Worm (Caenorhabditis elegans) whole organism, L1 larva: ENCODE results near the gene clec-82.
A peak's percentile ranks its signal among the peaks of the same experiment; 100 is the strongest.

Experiments used
- C04F5.9 ChIP-seq: sonication (generic microtip); optimal IDR thresholded peaks from 2 replicates; lab custom pipeline; 2016; ENCODE audit warnings: missing genetic modification characterization, missing compliant biosample characterization
- C34B4.2 ChIP-seq: sonication (generic microtip); optimal IDR thresholded peaks from 2 replicates; lab custom pipeline; 2017; ENCODE audit warnings: mild to moderate bottlenecking, missing genetic modification characterization, missing compliant biosample characterization
- F16B12.6 ChIP-seq: fragments of 150-350 bp; optimal IDR thresholded peaks from 2 replicates; lab custom pipeline; 2014; ENCODE audit warnings: missing biosample characterization, missing genetic modification characterization
- aha-1 ChIP-seq: fragments of 150-350 bp; optimal IDR thresholded peaks from 2 replicates; lab custom pipeline; 2014; ENCODE audit warnings: missing biosample characterization, missing genetic modification characterization
- aly-2 ChIP-seq: fragments of 150-350 bp; optimal IDR thresholded peaks from 2 replicates; lab custom pipeline; 2014; ENCODE audit warnings: missing biosample characterization, missing genetic modification characterization
- ceh-90 ChIP-seq: sonication (generic microtip); optimal IDR thresholded peaks from 2 replicates; lab custom pipeline; 2016; ENCODE audit warnings: missing genetic modification characterization, missing compliant biosample characterization
- ces-1 ChIP-seq: fragments of 150-350 bp; optimal IDR thresholded peaks from 2 replicates; lab custom pipeline; 2014; ENCODE audit warnings: missing biosample characterization, missing genetic modification reagents, missing genetic modification characterization
- dpl-1 ChIP-seq, 3 experiments: fragments of 150-350 bp in 2 of 3; sonication (generic microtip) in 1 of 3; optimal IDR thresholded peaks; 2 replicates each; lab custom pipeline; 2014 to 2017; ENCODE audit warnings: missing biosample characterization in 3 of 3, missing genetic modification characterization in 3 of 3, missing genetic modification reagents in 3 of 3
- dsc-1 ChIP-seq: sonication (generic microtip); optimal IDR thresholded peaks from 2 replicates; lab custom pipeline; 2016; ENCODE audit warnings: mild to moderate bottlenecking, missing genetic modification characterization, missing compliant biosample characterization
- efl-1 ChIP-seq, 4 experiments: fragments of 150-350 bp; optimal IDR thresholded peaks in 3 of 4; peaks in 1 of 4; 1 replicate in 1 of 4; 2 replicates in 3 of 4; lab custom pipeline; 2014; ENCODE audit warnings: missing biosample characterization in 2 of 4, missing genetic modification characterization in 2 of 4, missing genetic modification reagents in 2 of 4
- efl-3 ChIP-seq: fragments of 200-800 bp; sonication (Bioruptor generic); optimal IDR thresholded peaks from 2 replicates; lab custom pipeline; 2018; ENCODE audit warnings: mild to moderate bottlenecking, missing genetic modification characterization, missing compliant biosample characterization
- egl-13 ChIP-seq: sonication (generic microtip); optimal IDR thresholded peaks from 2 replicates; lab custom pipeline; 2016; ENCODE audit warnings: missing genotype, missing genetic modification reagents, missing genetic modification characterization, missing compliant biosample characterization
- egl-27 ChIP-seq, 2 experiments: fragments of 150-350 bp in 1 of 2; sonication (generic microtip); optimal IDR thresholded peaks; 3 replicates each; lab custom pipeline; 2017 to 2018; ENCODE audit warnings: missing biosample characterization in 2 of 2, missing genetic modification characterization in 2 of 2, missing genetic modification reagents in 2 of 2
- elt-2 ChIP-seq: sonication (generic microtip); optimal IDR thresholded peaks from 2 replicates; lab custom pipeline; 2016; ENCODE audit warnings: missing genetic modification characterization, mild to moderate bottlenecking, inconsistent platforms, missing compliant biosample characterization, missing genetic modification reagents
- fkh-10 ChIP-seq: sonication (generic microtip); optimal IDR thresholded peaks from 2 replicates; lab custom pipeline; 2017; ENCODE audit warnings: missing biosample characterization, missing genetic modification reagents, missing genetic modification characterization
- fkh-4 ChIP-seq: sonication (generic microtip); optimal IDR thresholded peaks from 2 replicates; lab custom pipeline; 2016; ENCODE audit warnings: missing compliant biosample characterization, missing genetic modification characterization, borderline replicate concordance
- fkh-8 ChIP-seq: sonication (generic microtip); optimal IDR thresholded peaks from 2 replicates; lab custom pipeline; 2016; ENCODE audit warnings: mild to moderate bottlenecking, missing genetic modification characterization, missing compliant biosample characterization
- fos-1 ChIP-seq: fragments of 150-350 bp; optimal IDR thresholded peaks from 2 replicates; lab custom pipeline; 2014; ENCODE audit warnings: missing biosample characterization, missing genetic modification characterization
- grh-1 ChIP-seq: fragments of 200-800 bp; sonication (Bioruptor generic); IDR thresholded peaks from 2 replicates; pipeline ENCODE4 v1.3.6; 2022; ENCODE audit warnings: missing genetic modification reagents, missing genetic modification characterization, missing compliant biosample characterization
- hlh-4 ChIP-seq: sonication (generic microtip); optimal IDR thresholded peaks from 2 replicates; lab custom pipeline; 2016; ENCODE audit warnings: mild to moderate bottlenecking, missing genetic modification characterization, missing compliant biosample characterization
- jun-1 ChIP-seq: fragments of 150-350 bp; optimal IDR thresholded peaks from 2 replicates; lab custom pipeline; 2014; ENCODE audit warnings: missing biosample characterization, missing genetic modification reagents, missing genetic modification characterization
- lin-13 ChIP-seq: fragments of 150-350 bp; optimal IDR thresholded peaks from 2 replicates; lab custom pipeline; 2014; ENCODE audit warnings: missing biosample characterization, missing genetic modification reagents, missing genetic modification characterization
- lin-15B ChIP-seq: fragments of 150-350 bp; sonication (generic microtip); optimal IDR thresholded peaks from 3 replicates; lab custom pipeline; 2014; ENCODE audit warnings: missing biosample characterization, missing genetic modification characterization
- lin-35 ChIP-seq, 2 experiments: fragments of 150-350 bp; optimal IDR thresholded peaks; 2 replicates each; lab custom pipeline; 2014; ENCODE audit warnings: missing biosample characterization in 2 of 2, missing genetic modification characterization in 2 of 2, missing genetic modification reagents in 2 of 2
- lin-39 ChIP-seq: fragments of 150-350 bp; optimal IDR thresholded peaks from 2 replicates; lab custom pipeline; 2014; ENCODE audit warnings: missing biosample characterization, missing genetic modification reagents, missing genetic modification characterization
- lsy-2 ChIP-seq, 2 experiments: fragments of 150-350 bp; optimal IDR thresholded peaks; 2 replicates each; lab custom pipeline; 2014; ENCODE audit warnings: missing biosample characterization in 2 of 2, missing genetic modification characterization in 2 of 2
- mdl-1 ChIP-seq, 2 experiments: fragments of 150-350 bp; optimal IDR thresholded peaks; 2 replicates each; lab custom pipeline; 2014 to 2017; ENCODE audit warnings: missing biosample characterization in 2 of 2, missing genetic modification characterization in 2 of 2, inconsistent platforms in 1 of 2
- mef-2 ChIP-seq: fragments of 150-350 bp; optimal IDR thresholded peaks from 2 replicates; lab custom pipeline; 2014; ENCODE audit warnings: missing biosample characterization, missing genetic modification characterization
- mep-1 ChIP-seq: fragments of 150-350 bp; optimal IDR thresholded peaks from 2 replicates; lab custom pipeline; 2014; ENCODE audit warnings: missing biosample characterization, missing genetic modification characterization
- nhr-11 ChIP-seq: fragments of 150-350 bp; optimal IDR thresholded peaks from 2 replicates; lab custom pipeline; 2014; ENCODE audit warnings: missing biosample characterization, missing genetic modification characterization
- nhr-12 ChIP-seq: sonication (generic microtip); optimal IDR thresholded peaks from 2 replicates; lab custom pipeline; 2017; ENCODE audit warnings: missing biosample characterization, missing genetic modification characterization
- rnt-1 ChIP-seq: sonication (generic microtip); optimal IDR thresholded peaks from 2 replicates; lab custom pipeline; 2016; ENCODE audit warnings: mild to moderate bottlenecking, missing genetic modification characterization, moderate library complexity, missing compliant biosample characterization
- skn-1 ChIP-seq: fragments of 150-350 bp; optimal IDR thresholded peaks from 2 replicates; lab custom pipeline; 2014; ENCODE audit warnings: missing biosample characterization, missing genetic modification characterization
- sox-4 ChIP-seq: sonication (generic microtip); optimal IDR thresholded peaks from 2 replicates; lab custom pipeline; 2016; ENCODE audit warnings: missing genetic modification characterization, missing compliant biosample characterization
- sptf-1 ChIP-seq: fragments of 150-350 bp; optimal IDR thresholded peaks from 2 replicates; lab custom pipeline; 2014; ENCODE audit warnings: missing biosample characterization, missing genetic modification characterization
- swsn-7 ChIP-seq: sonication (generic microtip); optimal IDR thresholded peaks from 2 replicates; lab custom pipeline; 2016; ENCODE audit warnings: missing genetic modification characterization, missing compliant biosample characterization
- tbx-2 ChIP-seq: sonication (generic microtip); optimal IDR thresholded peaks from 2 replicates; lab custom pipeline; 2016; ENCODE audit warnings: missing genetic modification characterization, missing compliant biosample characterization
- unc-130 ChIP-seq: fragments of 150-350 bp; optimal IDR thresholded peaks from 2 replicates; lab custom pipeline; 2017; ENCODE audit warnings: missing biosample characterization, missing genetic modification characterization, inconsistent platforms
- unc-30 ChIP-seq: sonication (generic microtip); optimal IDR thresholded peaks from 2 replicates; lab custom pipeline; 2017; ENCODE audit warnings: missing biosample characterization, missing genetic modification characterization
- unc-86 ChIP-seq: sonication (generic microtip); optimal IDR thresholded peaks from 2 replicates; lab custom pipeline; 2016; ENCODE audit warnings: missing genetic modification characterization, missing compliant biosample characterization
- vab-15 ChIP-seq: sonication (generic microtip); optimal IDR thresholded peaks from 2 replicates; lab custom pipeline; 2017; ENCODE audit warnings: missing genotype, mild to moderate bottlenecking, missing genetic modification characterization, missing compliant biosample characterization

Gene clec-82

ce11 chrIV:2841260-2841659 is 5.8 kb downstream of the clec-82 start, which contains the start of gene clec-83:
TSS of gene clec-83 (minus strand) at chrIV:2841472.
- TF ChIP-seq nhr-12 (tag; lab: Kevin White, UChicago) (no peak), efl-1 (optimal IDR thresholded peaks at IDR 0.05; lab: Kevin White, UChicago) (no peak), efl-1 (GFP tag; optimal IDR thresholded peaks at IDR 0.05 in 1 of 2; lab: Kevin White, UChicago) (peak in 1 of 2 experiments; percentile 8)

ce11 chrIV:2842162-2842561 is 6.7 kb downstream of the clec-82 start, which contains the start of gene clec-84:
TSS of gene clec-84 (plus strand) at chrIV:2842462.
- no peak for TF ChIP-seq tbx-2 (tag; lab: Kevin White, UChicago)
- TF ChIP-seq lin-15B, result no peak
- no peak for TF ChIP-seq lin-39 (tag; lab: Kevin White, UChicago)
- no peak for TF ChIP-seq hlh-4 (tag; lab: Kevin White, UChicago)
- TF ChIP-seq unc-130 (tag; lab: Kevin White, UChicago), result no peak

- TF ChIP-seq jun-1 (tag; lab: Kevin White, UChicago) (no peak), fos-1 (tag; lab: Kevin White, UChicago) (no peak), egl-13 (tag; lab: Kevin White, UChicago) (no peak), vab-15 (tag; lab: Kevin White, UChicago) (no peak), F16B12.6 (tag; lab: Kevin White, UChicago) (no peak), dsc-1 (no peak), ceh-90 (tag; lab: Kevin White, UChicago) (no peak), swsn-7 (tag; lab: Kevin White, UChicago) (no peak), egl-27 (tag; optimal IDR thresholded peaks at IDR 0.05; lab: Kevin White, UChicago) (no peak), nhr-12 (tag; lab: Kevin White, UChicago) (no peak), fkh-10 (GFP tag; lab: Kevin White, UChicago) (no peak), C34B4.2 (tag; lab: Kevin White, UChicago) (no peak), mdl-1 (tag; optimal IDR thresholded peaks at IDR 0.05; lab: Kevin White, UChicago) (no peak), sox-4 (tag; lab: Kevin White, UChicago) (no peak), nhr-11 (tag; lab: Kevin White, UChicago) (no peak), ces-1 (GFP tag; lab: Kevin White, UChicago) (no peak), C04F5.9 (no peak), aha-1 (tag; lab: Kevin White, UChicago) (no peak), aly-2 (tag; lab: Kevin White, UChicago) (no peak)
These were observed 8.4 kb downstream of the clec-82 start, which contains the start of gene Y54G2A.15 for ce11 chrIV:2843882-2844281. TSS of gene Y54G2A.15 (minus strand) at chrIV:2843982.

ce11 chrIV:2846264-2846663 is 10.8 kb downstream of the clec-82 start, which contains the start of gene Y54G2A.40:
TSS of gene Y54G2A.40 (plus strand) at chrIV:2846476.
- TF ChIP-seq mep-1 (tag; lab: Kevin White, UChicago) (peak; percentile 8), dpl-1 (GFP tag; optimal IDR thresholded peaks at IDR 0.05; lab: Kevin White, UChicago) (peak; percentile 3 to 70 (median 38)), egl-27 (tag; optimal IDR thresholded peaks at IDR 0.05; lab: Kevin White, UChicago) (no peak), ces-1 (GFP tag; lab: Kevin White, UChicago) (no peak), efl-1 (optimal IDR thresholded peaks at IDR 0.05; lab: Kevin White, UChicago) (peak; percentile 58 to 68), efl-1 (GFP tag; optimal IDR thresholded peaks at IDR 0.05 in 1 of 2; lab: Kevin White, UChicago) (peak; percentile 31 to 56), aly-2 (tag; lab: Kevin White, UChicago) (no peak), F16B12.6 (tag; lab: Kevin White, UChicago) (peak; percentile 77), lsy-2 (tag; optimal IDR thresholded peaks at IDR 0.05; lab: Kevin White, UChicago) (peak; percentile 32 to 64), lin-35 (GFP tag; optimal IDR thresholded peaks at IDR 0.05; lab: Kevin White, UChicago) (peak; percentile 29 to 56), fos-1 (tag; lab: Kevin White, UChicago) (no peak)
- TF ChIP-seq, all 84 proteins: peak for 6

- TF ChIP-seq swsn-7 (tag; lab: Kevin White, UChicago), result no peak
- TF ChIP-seq, all 84 proteins: peak for 0
These were observed 13.8 kb downstream of the clec-82 start for ce11 chrIV:2849269-2849668.

ce11 chrIV:2850586-2850985 is 15.1 kb downstream of the clec-82 start, which contains the start of gene clec-85:
TSS of gene clec-85 (plus strand) at chrIV:2850886.
- TF ChIP-seq fkh-4 (tag; lab: Kevin White, UChicago) (no peak), aha-1 (tag; lab: Kevin White, UChicago) (no peak), lin-39 (tag; lab: Kevin White, UChicago) (no peak), unc-30 (tag; lab: Kevin White, UChicago) (no peak), efl-3 (no peak), elt-2 (tag; lab: Kevin White, UChicago) (no peak), rnt-1 (tag; lab: Kevin White, UChicago) (no peak), unc-86 (no peak), unc-130 (tag; lab: Kevin White, UChicago) (no peak), sptf-1 (no peak), mdl-1 (tag; optimal IDR thresholded peaks at IDR 0.05; lab: Kevin White, UChicago) (no peak), sox-4 (tag; lab: Kevin White, UChicago) (no peak), mef-2 (tag; lab: Kevin White, UChicago) (no peak), skn-1 (tag; lab: Kevin White, UChicago) (no peak), fkh-8 (tag; lab: Kevin White, UChicago) (no peak), grh-1 (GFP tag; lab: Robert Waterston, UW) (no peak), ceh-90 (tag; lab: Kevin White, UChicago) (no peak), lin-13 (GFP tag; lab: Kevin White, UChicago) (no peak)
